Fruit fly (Drosophila melanogaster) whole organism, prepupa: ENCODE data around the gene Acp36DE.

Source experiments
- Blimp-1 ChIP-seq: fragments of 200-800 bp; sonication (Bioruptor generic); optimal IDR thresholded peaks from 3 replicates; lab custom pipeline; 2017; ENCODE audit warnings: missing biosample characterization, missing genetic modification characterization, mild to moderate bottlenecking, moderate library complexity, missing genetic modification reagents
- CG10669 ChIP-seq: fragments of 200-800 bp; sonication (Bioruptor generic); optimal IDR thresholded peaks from 3 replicates; lab custom pipeline; 2018; ENCODE audit warnings: missing biosample characterization, mild to moderate bottlenecking, missing genetic modification characterization, moderate library complexity
- CG11902 ChIP-seq: fragments of 200-800 bp; sonication (Bioruptor generic); optimal IDR thresholded peaks from 3 replicates; lab custom pipeline; 2016; ENCODE audit warnings: missing biosample characterization, missing genetic modification characterization
- CG15336 ChIP-seq: fragments of 200-800 bp; sonication (Bioruptor generic); IDR thresholded peaks from 2 replicates; pipeline ENCODE4 v1.3.6; 2022; ENCODE audit warnings: missing biosample characterization, missing genetic modification characterization
- CG1621 ChIP-seq: fragments of 200-800 bp; sonication (Bioruptor generic); optimal IDR thresholded peaks from 3 replicates; lab custom pipeline; 2018; ENCODE audit warnings: missing biosample characterization, mild to moderate bottlenecking, missing genetic modification characterization
- CG16779 ChIP-seq: fragments of 200-800 bp; sonication (Bioruptor generic); optimal IDR thresholded peaks from 3 replicates; lab custom pipeline; 2017; ENCODE audit warnings: missing biosample characterization, mild to moderate bottlenecking, missing genetic modification characterization
- CG3032 ChIP-seq: fragments of 200-800 bp; optimal IDR thresholded peaks from 2 replicates; lab custom pipeline; 2019; ENCODE audit warnings: missing biosample characterization, mild to moderate bottlenecking, missing genetic modification characterization, moderate library complexity
- CG32006 ChIP-seq: fragments of 200-800 bp; sonication (Bioruptor generic); optimal IDR thresholded peaks from 3 replicates; lab custom pipeline; 2017; ENCODE audit warnings: missing biosample characterization, mild to moderate bottlenecking, missing genetic modification characterization
- CG34406 ChIP-seq: fragments of 200-800 bp; sonication (Bioruptor generic); optimal IDR thresholded peaks from 3 replicates; lab custom pipeline; 2016; ENCODE audit warnings: missing biosample characterization, missing genetic modification characterization
- CG3919 ChIP-seq: fragments of 200-800 bp; sonication (Bioruptor generic); optimal IDR thresholded peaks from 3 replicates; lab custom pipeline; 2016; ENCODE audit warnings: missing biosample characterization, missing genetic modification characterization
- CG4318 ChIP-seq: fragments of 200-800 bp; sonication (Bioruptor generic); optimal IDR thresholded peaks from 3 replicates; lab custom pipeline; 2017; ENCODE audit warnings: missing biosample characterization, mild to moderate bottlenecking, missing genetic modification characterization
- CG6163 ChIP-seq: fragments of 200-800 bp; sonication (Bioruptor generic); IDR thresholded peaks from 3 replicates; pipeline ENCODE4 v1.3.6; 2022; ENCODE audit warnings: missing biosample characterization, missing genetic modification characterization
- CG6276 ChIP-seq: fragments of 200-800 bp; sonication (Bioruptor generic); optimal IDR thresholded peaks from 2 replicates; lab custom pipeline; 2017; ENCODE audit warnings: missing biosample characterization, mild to moderate bottlenecking, missing genetic modification characterization
- CG6808 ChIP-seq: fragments of 200-800 bp; sonication (Bioruptor generic); optimal IDR thresholded peaks from 3 replicates; lab custom pipeline; 2017; ENCODE audit warnings: missing biosample characterization, missing genetic modification characterization, mild to moderate bottlenecking, moderate library complexity, missing genetic modification reagents
- CG6854 ChIP-seq: fragments of 200-800 bp; sonication (Bioruptor generic); optimal IDR thresholded peaks from 2 replicates; lab custom pipeline; 2017; ENCODE audit warnings: missing biosample characterization, mild to moderate bottlenecking, missing genetic modification characterization
- CG7368 ChIP-seq: fragments of 200-800 bp; sonication (Bioruptor generic); optimal IDR thresholded peaks from 3 replicates; lab custom pipeline; 2016; ENCODE audit warnings: missing biosample characterization, missing genetic modification characterization
- CG8319 ChIP-seq: fragments of 200-800 bp; sonication (Bioruptor generic); optimal IDR thresholded peaks from 3 replicates; lab custom pipeline; 2016; ENCODE audit warnings: missing biosample characterization, missing genetic modification characterization
- CG8632 ChIP-seq: fragments of 200-800 bp; sonication (Bioruptor generic); optimal IDR thresholded peaks from 3 replicates; lab custom pipeline; 2016; ENCODE audit warnings: missing biosample characterization, missing genetic modification characterization
- CG9139 ChIP-seq: fragments of 200-800 bp; sonication (Bioruptor generic); optimal IDR thresholded peaks from 3 replicates; lab custom pipeline; 2017; ENCODE audit warnings: missing biosample characterization, mild to moderate bottlenecking, missing genetic modification characterization
- Eip75B ChIP-seq: fragments of 200-800 bp; sonication (Bioruptor generic); optimal IDR thresholded peaks from 3 replicates; lab custom pipeline; 2016; ENCODE audit warnings: missing biosample characterization, missing genetic modification characterization
- Eip78C ChIP-seq: fragments of 200-800 bp; sonication (Bioruptor generic); peaks from one replicate; lab custom pipeline; 2016; ENCODE audit warnings: missing biosample characterization, missing genetic modification characterization
- Eip93F ChIP-seq: fragments of 200-800 bp; sonication (Bioruptor generic); optimal IDR thresholded peaks from 2 replicates; lab custom pipeline; 2016; ENCODE audit warnings: missing biosample characterization, mild to moderate bottlenecking, missing genetic modification characterization
- Ets21C ChIP-seq: fragments of 200-800 bp; sonication (Bioruptor generic); optimal IDR thresholded peaks from 3 replicates; lab custom pipeline; 2016; ENCODE audit warnings: missing biosample characterization, missing genetic modification characterization
- Ets96B ChIP-seq: fragments of 200-800 bp; optimal IDR thresholded peaks from 2 replicates; lab custom pipeline; 2019; ENCODE audit warnings: missing biosample characterization, mild to moderate bottlenecking, missing genetic modification characterization, moderate library complexity
- Gug ChIP-seq: fragments of 200-800 bp; sonication (Bioruptor generic); IDR thresholded peaks from 2 replicates; pipeline ENCODE4 v1.3.6; 2022; ENCODE audit warnings: missing biosample characterization, missing genetic modification characterization
- Hr39 ChIP-seq: fragments of 200-800 bp; sonication (Bioruptor generic); optimal IDR thresholded peaks from 2 replicates; lab custom pipeline; 2016; ENCODE audit warnings: missing biosample characterization, missing genetic modification characterization
- Hr4 ChIP-seq: fragments of 200-800 bp; sonication (Bioruptor generic); optimal IDR thresholded peaks from 3 replicates; lab custom pipeline; 2016; ENCODE audit warnings: missing biosample characterization, missing genetic modification characterization
- Lpt ChIP-seq: fragments of 200-800 bp; sonication (Bioruptor generic); optimal IDR thresholded peaks from 3 replicates; lab custom pipeline; 2016; ENCODE audit warnings: missing biosample characterization, missing genetic modification characterization
- Met ChIP-seq: fragments of 200-800 bp; sonication (Bioruptor generic); optimal IDR thresholded peaks from 3 replicates; lab custom pipeline; 2016; ENCODE audit warnings: missing biosample characterization, missing genetic modification characterization
- OdsH ChIP-seq: fragments of 200-800 bp; sonication (Bioruptor generic); optimal IDR thresholded peaks from 3 replicates; lab custom pipeline; 2016; ENCODE audit warnings: missing biosample characterization, missing genetic modification characterization
- Smox ChIP-seq: fragments of 200-800 bp; sonication (Bioruptor generic); optimal IDR thresholded peaks from 3 replicates; lab custom pipeline; 2016; ENCODE audit warnings: missing biosample characterization, missing genetic modification characterization
- Sox14 ChIP-seq: fragments of 200-800 bp; sonication (Bioruptor generic); optimal IDR thresholded peaks from 3 replicates; lab custom pipeline; 2016; ENCODE audit warnings: missing biosample characterization, missing genetic modification characterization
- Sox15 ChIP-seq: fragments of 200-800 bp; sonication (Bioruptor generic); optimal IDR thresholded peaks from 3 replicates; lab custom pipeline; 2016; ENCODE audit warnings: missing biosample characterization, missing genetic modification characterization
- achi ChIP-seq: fragments of 200-800 bp; sonication (Bioruptor generic); optimal IDR thresholded peaks from 3 replicates; lab custom pipeline; 2016; ENCODE audit warnings: missing biosample characterization, missing genetic modification characterization
- cyc ChIP-seq: fragments of 200-800 bp; sonication (Bioruptor generic); optimal IDR thresholded peaks from 3 replicates; lab custom pipeline; 2016; ENCODE audit warnings: missing biosample characterization, missing genetic modification characterization
- dac ChIP-seq: fragments of 200-800 bp; sonication (Bioruptor generic); optimal IDR thresholded peaks from 2 replicates; lab custom pipeline; 2017; ENCODE audit warnings: missing biosample characterization, mild to moderate bottlenecking, missing genetic modification characterization
- eg ChIP-seq: fragments of 200-800 bp; sonication (Bioruptor generic); IDR thresholded peaks from 3 replicates; pipeline ENCODE4 v1.3.6; 2022; ENCODE audit warnings: missing biosample characterization, missing genetic modification characterization
- esn ChIP-seq: fragments of 200-800 bp; sonication (Bioruptor generic); optimal IDR thresholded peaks from 2 replicates; lab custom pipeline; 2016; ENCODE audit warnings: missing biosample characterization, mild to moderate bottlenecking, missing genetic modification characterization, moderate library complexity
- fd59A ChIP-seq: fragments of 200-800 bp; sonication (Bioruptor generic); optimal IDR thresholded peaks from 2 replicates; lab custom pipeline; 2017; ENCODE audit warnings: missing biosample characterization, mild to moderate bottlenecking, missing genetic modification characterization, missing genetic modification reagents
- fd85E ChIP-seq: fragments of 200-800 bp; sonication (Bioruptor generic); optimal IDR thresholded peaks from 3 replicates; lab custom pipeline; 2016; ENCODE audit warnings: missing biosample characterization, missing genetic modification characterization
- fkh ChIP-seq: fragments of 200-800 bp; sonication (Bioruptor generic); optimal IDR thresholded peaks from 3 replicates; lab custom pipeline; 2017; ENCODE audit warnings: missing biosample characterization, mild to moderate bottlenecking, missing genetic modification characterization, moderate library complexity
- lz ChIP-seq: fragments of 200-800 bp; sonication (Bioruptor generic); optimal IDR thresholded peaks from 3 replicates; lab custom pipeline; 2016; ENCODE audit warnings: missing biosample characterization, missing genetic modification characterization
- net ChIP-seq: fragments of 200-800 bp; sonication (Bioruptor generic); optimal IDR thresholded peaks from 3 replicates; lab custom pipeline; 2016; ENCODE audit warnings: missing biosample characterization, missing genetic modification characterization
- salr ChIP-seq, 2 experiments: fragments of 200-800 bp; sonication (Bioruptor generic); optimal IDR thresholded peaks; 3 replicates each; lab custom pipeline; 2016 to 2018; ENCODE audit warnings: missing biosample characterization in 2 of 2, missing genetic modification characterization in 2 of 2, mild to moderate bottlenecking in 1 of 2
- spab ChIP-seq: fragments of 200-800 bp; sonication (Bioruptor generic); optimal IDR thresholded peaks from 2 replicates; lab custom pipeline; 2017; ENCODE audit warnings: missing biosample characterization, mild to moderate bottlenecking, missing genetic modification characterization, missing genetic modification reagents
- ss ChIP-seq, 2 experiments: fragments of 200-800 bp; sonication (Bioruptor generic); optimal IDR thresholded peaks; 2 replicates in 1 of 2; 3 replicates in 1 of 2; lab custom pipeline; 2017 to 2018; ENCODE audit warnings: mild to moderate bottlenecking in 2 of 2, missing biosample characterization in 2 of 2, missing genetic modification characterization in 2 of 2, moderate library complexity in 1 of 2
- svp ChIP-seq: fragments of 200-800 bp; sonication (Bioruptor generic); peaks from one replicate; lab custom pipeline; 2016; ENCODE audit warnings: missing biosample characterization, missing genetic modification characterization
- topi ChIP-seq: fragments of 200-800 bp; sonication (Bioruptor generic); optimal IDR thresholded peaks from 3 replicates; lab custom pipeline; 2016; ENCODE audit warnings: missing biosample characterization, missing genetic modification characterization
- vri ChIP-seq: fragments of 200-800 bp; sonication (Bioruptor generic); optimal IDR thresholded peaks from 3 replicates; lab custom pipeline; 2016; ENCODE audit warnings: missing biosample characterization, mild to moderate bottlenecking, missing genetic modification characterization

Gene Acp36DE

dm6 chr2L:18333831-18334437, 24.9 kb downstream of the Acp36DE start:
- TF ChIP-seq topi (no peak), Sox15 (GFP tag; lab: Kevin White, UChicago) (no peak), CG10669 (GFP tag; lab: Kevin White, UChicago) (no peak), CG4318 (no peak), svp (GFP tag; lab: Kevin White, UChicago) (no peak), fd59A (GFP tag; lab: Kevin White, UChicago) (no peak), vri (no peak), cyc (GFP tag; lab: Kevin White, UChicago) (no peak), Eip93F (GFP tag; lab: Kevin White, UChicago) (no peak), Hr4 (GFP tag; lab: Kevin White, UChicago) (peak; percentile 44), lz (GFP tag; lab: Kevin White, UChicago) (no peak), Gug (GFP tag; lab: Robert Waterston, UW) (no peak), CG16779 (tag; lab: Kevin White, UChicago) (no peak), eg (GFP tag; lab: Robert Waterston, UW) (0 out of 3 replicates have a peak, but pooled peaks have one; percentile 20), CG15336 (GFP tag; lab: Robert Waterston, UW) (peak; percentile 36; the same call in 1 of the 2 replicates), esn (GFP tag; lab: Kevin White, UChicago) (no peak), CG1621 (tag; lab: Kevin White, UChicago) (no peak), fkh (GFP tag; lab: Kevin White, UChicago) (peak; percentile 33), CG6854 (no peak), Eip78C (GFP tag; lab: Kevin White, UChicago) (peak; percentile 56), CG9139 (GFP tag; lab: Kevin White, UChicago) (no peak), dac (GFP tag; lab: Kevin White, UChicago) (no peak), Lpt (GFP tag; lab: Kevin White, UChicago) (no peak), CG32006 (peak; percentile 42), CG6163 (GFP tag; lab: Robert Waterston, UW) (no peak), CG8632 (GFP tag; lab: Kevin White, UChicago) (no peak), CG11902 (no peak)

DNA sequence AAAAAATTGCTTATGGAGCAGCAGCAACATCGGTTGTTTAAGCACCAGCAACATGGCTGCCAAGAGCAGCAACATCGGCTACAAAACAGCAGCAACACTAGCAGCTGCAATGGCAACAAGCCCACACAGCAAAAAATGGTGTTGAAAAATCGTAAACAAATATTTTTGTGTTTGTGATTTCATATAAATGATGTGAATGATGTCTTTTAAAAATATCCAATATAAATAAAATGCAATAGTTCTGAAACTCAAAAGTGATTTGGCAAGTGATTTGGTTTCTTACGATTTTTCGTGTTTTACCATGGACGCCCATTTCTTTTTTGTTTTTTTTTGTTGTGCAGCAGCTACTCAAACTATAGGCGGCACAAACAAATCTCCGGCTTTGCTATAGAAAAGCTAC, 27.2 kb downstream of the Acp36DE start:
- TF ChIP-seq achi (GFP tag; lab: Kevin White, UChicago) (peak; percentile 26), OdsH (GFP tag; lab: Kevin White, UChicago) (peak; percentile 47), CG6854 (no peak), CG6163 (GFP tag; lab: Robert Waterston, UW) (peak; percentile 67), Met (GFP tag; lab: Kevin White, UChicago) (no peak), CG8319 (GFP tag; lab: Kevin White, UChicago) (no peak), fd59A (GFP tag; lab: Kevin White, UChicago) (no peak), salr (GFP tag; optimal IDR thresholded peaks at IDR 0.05; lab: Kevin White, UChicago) (no peak), net (GFP tag; lab: Kevin White, UChicago) (no peak), CG16779 (tag; lab: Kevin White, UChicago) (no peak), CG34406 (no peak), Eip78C (GFP tag; lab: Kevin White, UChicago) (peak; percentile 82), ss (GFP tag; optimal IDR thresholded peaks at IDR 0.05; lab: Kevin White, UChicago) (no peak), CG8632 (GFP tag; lab: Kevin White, UChicago) (no peak), CG1621 (tag; lab: Kevin White, UChicago) (no peak), Gug (GFP tag; lab: Robert Waterston, UW) (no peak), vri (no peak), Eip75B (GFP tag; lab: Kevin White, UChicago) (peak; percentile 27), fd85E (GFP tag; lab: Kevin White, UChicago) (no peak), CG11902 (no peak), Ets21C (GFP tag; lab: Kevin White, UChicago) (no peak), Smox (no peak), topi (no peak), Ets96B (no peak), Sox14 (GFP tag; lab: Kevin White, UChicago) (peak; percentile 10), Blimp-1 (GFP tag; lab: Kevin White, UChicago) (no peak), CG7368 (GFP tag; lab: Kevin White, UChicago) (no peak), Eip93F (GFP tag; lab: Kevin White, UChicago) (no peak), Hr4 (GFP tag; lab: Kevin White, UChicago) (peak; percentile 76), CG3032 (tag; lab: Kevin White, UChicago) (no peak), CG6808 (GFP tag; lab: Kevin White, UChicago) (no peak), spab (no peak), CG6276 (peak; percentile 48), Hr39 (GFP tag; lab: Kevin White, UChicago) (no peak), CG3919 (GFP tag; lab: Kevin White, UChicago) (peak; percentile 24)
